Worm (Caenorhabditis elegans) whole organism, early embryonic: ENCODE results near the gene ndg-4.

Source experiments
- B0310.2 ChIP-seq: sonication (generic microtip); optimal IDR thresholded peaks from 2 replicates; lab custom pipeline; 2016; ENCODE audit warnings: mild to moderate bottlenecking, missing genetic modification characterization, missing compliant biosample characterization
- F13C5.2 ChIP-seq: sonication (generic microtip); optimal IDR thresholded peaks from 2 replicates; lab custom pipeline; 2017; ENCODE audit warnings: mild to moderate bottlenecking, missing genetic modification characterization, inconsistent platforms, missing compliant biosample characterization
- aly-1 ChIP-seq: sonication (generic microtip); optimal IDR thresholded peaks from 2 replicates; lab custom pipeline; 2016; ENCODE audit warnings: missing genetic modification characterization, missing compliant biosample characterization
- ama-1 ChIP-seq: fragments of 150-350 bp; optimal IDR thresholded peaks from 2 replicates; lab custom pipeline; 2014
- ceh-13 ChIP-seq: fragments of 200-800 bp; sonication (Bioruptor generic); optimal IDR thresholded peaks from 2 replicates; lab custom pipeline; 2018; ENCODE audit warnings: mild to moderate bottlenecking, missing genetic modification characterization, missing compliant biosample characterization
- ceh-36 ChIP-seq: sonication (generic microtip); optimal IDR thresholded peaks from 2 replicates; lab custom pipeline; 2016; ENCODE audit warnings: missing genetic modification characterization, inconsistent platforms, missing compliant biosample characterization
- ets-7 ChIP-seq: sonication (generic microtip); optimal IDR thresholded peaks from 2 replicates; lab custom pipeline; 2016; ENCODE audit warnings: missing genotype, missing genetic modification characterization, missing compliant biosample characterization
- flt-1 ChIP-seq: fragments of 200-800 bp; sonication (Bioruptor generic); IDR thresholded peaks from 2 replicates; pipeline ENCODE4 v1.3.6; 2022; ENCODE audit warnings: missing genetic modification characterization, missing compliant biosample characterization
- hmbx-1 ChIP-seq: sonication (generic microtip); optimal IDR thresholded peaks from 2 replicates; lab custom pipeline; 2016; ENCODE audit warnings: mild to moderate bottlenecking, missing genetic modification characterization, missing compliant biosample characterization
- hmg-4 ChIP-seq: fragments of 200-800 bp; sonication (Bioruptor generic); optimal IDR thresholded peaks from 2 replicates; lab custom pipeline; 2018; ENCODE audit warnings: mild to moderate bottlenecking, missing genetic modification characterization, missing compliant biosample characterization
- hnd-1 ChIP-seq: sonication (generic microtip); optimal IDR thresholded peaks from 2 replicates; lab custom pipeline; 2016; ENCODE audit warnings: missing genetic modification characterization, missing compliant biosample characterization
- pes-1 ChIP-seq: fragments of 200-800 bp; sonication (Bioruptor generic); IDR thresholded peaks from 2 replicates; pipeline ENCODE4 v1.3.6; 2022; ENCODE audit warnings: missing genetic modification reagents, missing genetic modification characterization, missing compliant biosample characterization
- scrt-1 ChIP-seq: fragments of 200-800 bp; sonication (Bioruptor generic); IDR thresholded peaks from 2 replicates; pipeline ENCODE4 v1.3.6; 2022; ENCODE audit warnings: missing genetic modification characterization, missing compliant biosample characterization
- sea-1 ChIP-seq: fragments of 200-800 bp; sonication (Bioruptor generic); conservative IDR thresholded peaks from 2 replicates; pipeline ENCODE4 v1.3.6; 2022; ENCODE audit warnings: missing genetic modification characterization, missing compliant biosample characterization
- tbx-11 ChIP-seq: fragments of 200-800 bp; sonication (Bioruptor generic); IDR thresholded peaks from 2 replicates; pipeline ENCODE4 v1.3.6; 2022; ENCODE audit warnings: missing genetic modification characterization, missing compliant biosample characterization
- tbx-37 ChIP-seq: fragments of 200-800 bp; sonication (Bioruptor generic); conservative IDR thresholded peaks from 2 replicates; pipeline ENCODE4 v1.3.6; 2022; ENCODE audit warnings: missing genetic modification reagents, missing genetic modification characterization, missing compliant biosample characterization
- tra-4 ChIP-seq: sonication (generic microtip); optimal IDR thresholded peaks from 2 replicates; lab custom pipeline; 2017; ENCODE audit warnings: missing genetic modification characterization, missing compliant biosample characterization

Gene ndg-4

DNA sequence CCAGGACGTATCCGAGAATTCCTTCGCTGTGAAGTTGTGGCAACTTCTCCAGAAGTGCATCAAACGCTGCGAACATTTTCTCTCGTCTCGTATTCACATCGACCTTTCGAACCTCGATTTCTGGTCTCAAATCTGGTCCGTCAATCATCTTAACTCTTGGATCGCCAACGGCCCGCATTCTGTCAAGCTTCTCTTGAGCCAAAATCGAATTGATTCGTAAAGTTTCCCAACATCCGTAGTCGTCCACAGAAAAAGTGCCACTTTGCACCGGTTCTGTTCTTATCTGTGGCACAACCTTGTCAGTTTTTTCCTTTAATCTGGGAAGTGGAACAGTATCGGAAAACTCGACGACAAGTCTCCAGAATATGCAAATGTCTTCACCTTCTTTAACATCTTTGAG is 31.9 kb downstream of the ndg-4 start:
- TF ChIP-seq flt-1 (GFP tag; lab: Robert Waterston, UW) = no peak
- TF ChIP-seq ceh-36 (tag; lab: Kevin White, UChicago) = no peak
- TF ChIP-seq hmbx-1 (tag; lab: Kevin White, UChicago) = no peak
- TF ChIP-seq hmg-4 = no peak
- TF ChIP-seq tra-4 (tag; lab: Kevin White, UChicago) = no peak
- no peak for TF ChIP-seq pes-1 (GFP tag; lab: Robert Waterston, UW)
- no peak for TF ChIP-seq tbx-11 (GFP tag; lab: Robert Waterston, UW)
- no peak for TF ChIP-seq tbx-37 (GFP tag; lab: Robert Waterston, UW)
- TF ChIP-seq aly-1 = no peak
- TF ChIP-seq F13C5.2 (tag; lab: Kevin White, UChicago) = no peak
- TF ChIP-seq ets-7 (tag; lab: Kevin White, UChicago) = no peak

ce11 chrIII:4434294-4434781 is 32.8 kb downstream of the ndg-4 start, which contains the start of gene C28A5.1:
Gene C28A5.1 (minus strand): TSS chrIII:4434344.
- TF ChIP-seq ceh-36 (tag; lab: Kevin White, UChicago) = no peak
- TF ChIP-seq tbx-11 (GFP tag; lab: Robert Waterston, UW) = no peak
- no peak for TF ChIP-seq hnd-1 (tag; lab: Kevin White, UChicago)
- TF ChIP-seq ama-1 = no peak
- TF ChIP-seq ceh-13 = no peak
- no peak for TF ChIP-seq pes-1 (GFP tag; lab: Robert Waterston, UW)
- no peak for TF ChIP-seq tbx-37 (GFP tag; lab: Robert Waterston, UW)
- no peak for TF ChIP-seq ets-7 (tag; lab: Kevin White, UChicago)
- TF ChIP-seq flt-1 (GFP tag; lab: Robert Waterston, UW) = no peak
- no peak for TF ChIP-seq aly-1
- no peak for TF ChIP-seq sea-1 (GFP tag; lab: Robert Waterston, UW)
- no peak for TF ChIP-seq hmg-4
- no peak for TF ChIP-seq B0310.2
- TF ChIP-seq scrt-1 (GFP tag; lab: Robert Waterston, UW) = no peak
- TF ChIP-seq tra-4 (tag; lab: Kevin White, UChicago) = no peak
- no peak for TF ChIP-seq hmbx-1 (tag; lab: Kevin White, UChicago)
- TF ChIP-seq F13C5.2 (tag; lab: Kevin White, UChicago) = no peak

DNA sequence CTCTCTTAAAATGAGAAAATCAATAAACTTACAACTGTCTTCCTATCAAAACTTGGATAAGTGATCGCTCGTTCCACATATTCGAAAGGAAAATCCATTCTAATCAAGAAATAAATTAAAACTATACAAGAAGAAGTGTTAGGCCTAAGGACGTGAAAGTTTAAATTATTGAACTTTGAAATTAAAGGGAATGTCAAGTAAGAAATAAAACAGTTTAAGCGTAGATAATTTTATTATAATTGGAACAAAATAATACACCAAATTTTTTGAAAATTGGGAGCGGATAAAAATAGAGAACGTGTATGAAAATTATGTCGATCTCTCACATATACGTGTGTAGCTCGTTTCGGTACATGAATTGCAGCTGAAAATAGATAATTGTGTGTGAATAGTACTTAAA is 37.8 kb downstream of the ndg-4 start, which contains the start of gene C28A5.6:
TSS of gene C28A5.6 (minus strand) at position 101 of the 400 bp plus-strand sequence.
- TF ChIP-seq tbx-11 (GFP tag; lab: Robert Waterston, UW) (no peak), tra-4 (tag; lab: Kevin White, UChicago) (no peak), ama-1 (no peak), ceh-36 (tag; lab: Kevin White, UChicago) (no peak), F13C5.2 (tag; lab: Kevin White, UChicago) (no peak), pes-1 (GFP tag; lab: Robert Waterston, UW) (no peak), hmbx-1 (tag; lab: Kevin White, UChicago) (no peak), flt-1 (GFP tag; lab: Robert Waterston, UW) (no peak), tbx-37 (GFP tag; lab: Robert Waterston, UW) (no peak), ceh-13 (no peak), aly-1 (no peak), ets-7 (tag; lab: Kevin White, UChicago) (no peak), hmg-4 (no peak), sea-1 (GFP tag; lab: Robert Waterston, UW) (no peak), hnd-1 (tag; lab: Kevin White, UChicago) (no peak), B0310.2 (no peak), scrt-1 (GFP tag; lab: Robert Waterston, UW) (no peak)

- TF ChIP-seq ceh-13 = peak; percentile 15
- peak; percentile 78 for TF ChIP-seq flt-1 (GFP tag; lab: Robert Waterston, UW)
- peak; percentile 46; the same call in 1 of the 2 replicates for TF ChIP-seq tbx-37 (GFP tag; lab: Robert Waterston, UW)
- no peak for TF ChIP-seq ets-7 (tag; lab: Kevin White, UChicago)
- no peak for TF ChIP-seq tra-4 (tag; lab: Kevin White, UChicago)
- TF ChIP-seq tbx-11 (GFP tag; lab: Robert Waterston, UW) = peak; percentile 75
- TF ChIP-seq aly-1 = peak; percentile 48
- TF ChIP-seq ama-1 = no peak
- TF ChIP-seq sea-1 (GFP tag; lab: Robert Waterston, UW) = 0 out of 2 replicates have a peak, but pooled peaks have one; percentile 66
- no peak for TF ChIP-seq hmbx-1 (tag; lab: Kevin White, UChicago)
- peak; percentile 79 for TF ChIP-seq scrt-1 (GFP tag; lab: Robert Waterston, UW)
- TF ChIP-seq B0310.2 = no peak
- TF ChIP-seq F13C5.2 (tag; lab: Kevin White, UChicago) = no peak
- TF ChIP-seq hnd-1 (tag; lab: Kevin White, UChicago) = peak; percentile 27
- TF ChIP-seq ceh-36 (tag; lab: Kevin White, UChicago) = peak; percentile 27
- TF ChIP-seq pes-1 (GFP tag; lab: Robert Waterston, UW) = no peak; the same call in none of the 2 replicates
- TF ChIP-seq hmg-4 = peak; percentile 28
These were observed 38.4 kb downstream of the ndg-4 start for ce11 chrIII:4428797-4429196.

ce11 chrIII:4426711-4427218 is 40.4 kb downstream of the ndg-4 start:
- TF ChIP-seq hnd-1 (tag; lab: Kevin White, UChicago) (peak; percentile 45), scrt-1 (GFP tag; lab: Robert Waterston, UW) (peak; percentile 92), tra-4 (tag; lab: Kevin White, UChicago) (peak; percentile 34), ets-7 (tag; lab: Kevin White, UChicago) (peak; percentile 10), tbx-11 (GFP tag; lab: Robert Waterston, UW) (peak; percentile 89), B0310.2 (peak; percentile 59), hmbx-1 (tag; lab: Kevin White, UChicago) (peak; percentile 56), pes-1 (GFP tag; lab: Robert Waterston, UW) (peak; percentile 93), tbx-37 (GFP tag; lab: Robert Waterston, UW) (peak; percentile 87), aly-1 (peak; percentile 80), sea-1 (GFP tag; lab: Robert Waterston, UW) (peak; percentile 90), hmg-4 (peak; percentile 85), ceh-36 (tag; lab: Kevin White, UChicago) (peak; percentile 78), F13C5.2 (tag; lab: Kevin White, UChicago) (peak; percentile 54), flt-1 (GFP tag; lab: Robert Waterston, UW) (peak; percentile 81), ceh-13 (peak; percentile 42)
